Worm (Caenorhabditis elegans): Measurements from ENCODE around the gene cal-1.

Gene cal-1

ce11 chrV:12465399-12465798 is 51.6 kb downstream of the cal-1 start (continued):
- peak; percentile 42 for TF ChIP-seq dve-1 (tag; optimal IDR thresholded peaks at IDR 0.05; ENCODE audit: insufficient read depth)
- TF ChIP-seq lin-15B (tag; optimal IDR thresholded peaks at IDR 0.05), result no peak
- no peak for TF ChIP-seq spr-3 (GFP tag; optimal IDR thresholded peaks at IDR 0.05)
- TF ChIP-seq ZK337.2 (GFP tag; IDR thresholded peaks at IDR 0.05), result no peak
- TF ChIP-seq nhr-77 (tag; optimal IDR thresholded peaks at IDR 0.05), result no peak

All from whole organism, L4 larva.